Fruit fly (Drosophila melanogaster): ENCODE data around the gene CG13066.

Gene CG13066

DNA sequence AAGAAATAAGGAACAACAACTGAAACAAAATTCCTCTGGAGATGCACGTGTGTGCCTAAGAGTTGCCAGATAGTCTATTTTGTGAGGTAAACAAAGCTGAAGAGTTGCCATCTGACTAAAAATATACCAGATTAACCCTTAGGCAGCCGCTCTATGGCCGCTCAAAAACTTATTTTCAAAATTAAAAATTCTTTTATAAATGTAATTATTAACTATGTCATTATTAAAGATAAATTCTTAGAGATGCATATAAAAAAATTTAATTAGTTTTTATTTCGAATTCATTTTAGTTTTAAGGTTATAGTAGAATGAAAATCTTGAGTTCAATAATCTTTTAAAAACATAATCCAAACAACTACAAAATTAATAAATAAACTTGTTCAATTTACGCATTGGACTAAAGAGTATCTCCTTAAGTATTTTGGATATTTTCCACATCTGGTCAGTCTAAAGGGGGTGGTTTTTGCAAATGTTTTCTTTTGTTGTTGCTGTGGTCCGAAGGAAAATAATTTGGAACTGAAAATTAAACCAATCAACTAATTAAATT, 44.0 kb upstream of the CG13066 start, which contains the start of gene Tmx3 (continued):
- peak; percentile 51 for TF ChIP-seq nom (GFP tag; optimal IDR thresholded peaks at IDR 0.05)
- no peak for TF ChIP-seq dmrt99B (tag; optimal IDR thresholded peaks at IDR 0.05)
- peak; percentile 67 for TF ChIP-seq CG17802 (tag; optimal IDR thresholded peaks at IDR 0.05)
- TF ChIP-seq CG7372 (GFP tag; IDR thresholded peaks at IDR 0.05): peak; percentile 88
- TF ChIP-seq CG4707 (GFP tag; optimal IDR thresholded peaks at IDR 0.05): no peak
- peak; percentile 87 for TF ChIP-seq CG12155 (GFP tag; optimal IDR thresholded peaks at IDR 0.05)
- TF ChIP-seq hkb (optimal IDR thresholded peaks at IDR 0.05): no peak
- TF ChIP-seq hkb (GFP tag; IDR thresholded peaks at IDR 0.05): peak; percentile 84
- TF ChIP-seq CG11085 (GFP tag; IDR thresholded peaks at IDR 0.05): peak; percentile 92
- peak; percentile 66 for TF ChIP-seq CG30431 (GFP tag; optimal IDR thresholded peaks at IDR 0.05)
- TF ChIP-seq H15 (GFP tag; IDR thresholded peaks at IDR 0.05): peak; percentile 92
- TF ChIP-seq z (GFP tag; IDR thresholded peaks at IDR 0.05): no peak
- no peak for TF ChIP-seq Hey (tag; optimal IDR thresholded peaks at IDR 0.05)
- TF ChIP-seq CG18619 (GFP tag; optimal IDR thresholded peaks at IDR 0.05): peak; percentile 84
- TF ChIP-seq CG31388 (GFP tag; optimal IDR thresholded peaks at IDR 0.05): peak; percentile 29
- peak; percentile 92 for TF ChIP-seq CG7839 (tag; optimal IDR thresholded peaks at IDR 0.05)
- TF ChIP-seq CG16815 (GFP tag; optimal IDR thresholded peaks at IDR 0.05): peak; percentile 84
- TF ChIP-seq prd (optimal IDR thresholded peaks at IDR 0.05): no peak
- TF ChIP-seq prd (GFP tag; IDR thresholded peaks at IDR 0.05): peak; percentile 96
- TF ChIP-seq CG4282 (GFP tag; optimal IDR thresholded peaks at IDR 0.05): peak; percentile 3
- no peak for TF ChIP-seq CG7987 (GFP tag; optimal IDR thresholded peaks at IDR 0.05)
- peak; percentile 90 for TF ChIP-seq CG6689 (GFP tag; IDR thresholded peaks at IDR 0.05)
- TF ChIP-seq CG9876 (GFP tag; optimal IDR thresholded peaks at IDR 0.05): no peak
- peak; percentile 31 for TF ChIP-seq org-1 (GFP tag; optimal IDR thresholded peaks at IDR 0.05)
- TF ChIP-seq zf30C (GFP tag; optimal IDR thresholded peaks at IDR 0.05): no peak
- TF ChIP-seq Hmx (GFP tag; optimal IDR thresholded peaks at IDR 0.05): no peak
- peak; percentile 96 for TF ChIP-seq CG9932 (GFP tag; IDR thresholded peaks at IDR 0.05)
- peak; percentile 96 for TF ChIP-seq nmo (GFP tag; optimal IDR thresholded peaks at IDR 0.05)
- peak; percentile 74 for TF ChIP-seq CG9437 (GFP tag; optimal IDR thresholded peaks at IDR 0.05)
- peak; percentile 38 for TF ChIP-seq CG1603 (tag; optimal IDR thresholded peaks at IDR 0.05)
- TF ChIP-seq pita (GFP tag; optimal IDR thresholded peaks at IDR 0.05): no peak
- TF ChIP-seq CG12104 (GFP tag; optimal IDR thresholded peaks at IDR 0.05): peak; percentile 76
- no peak for TF ChIP-seq CG14860 (GFP tag; IDR thresholded peaks at IDR 0.05; ENCODE audit: partially characterized antibody)
- TF ChIP-seq CG30403 (GFP tag; optimal IDR thresholded peaks at IDR 0.05): peak; percentile 90
- TF ChIP-seq CG10321 (GFP tag; IDR thresholded peaks at IDR 0.05): peak; percentile 55; the same call in 1 of the 2 replicates
- TF ChIP-seq CG3163 (GFP tag; optimal IDR thresholded peaks at IDR 0.05): peak; percentile 19
- TF ChIP-seq CG1792 (GFP tag; optimal IDR thresholded peaks at IDR 0.05): peak; percentile 12
- peak; percentile 79 for TF ChIP-seq CG13123 (GFP tag; optimal IDR thresholded peaks at IDR 0.05)
- peak; percentile 94 for TF ChIP-seq tgo (GFP tag; IDR thresholded peaks at IDR 0.05)
- peak; percentile 44 for TF ChIP-seq fu2 (GFP tag; optimal IDR thresholded peaks at IDR 0.05)
- TF ChIP-seq ase (GFP tag; IDR thresholded peaks at IDR 0.05): peak; percentile 86
- peak; percentile 72; the same call in 1 of the 2 replicates for TF ChIP-seq toy (GFP tag; IDR thresholded peaks at IDR 0.05)
- no peak for TF ChIP-seq en (GFP tag; optimal IDR thresholded peaks at IDR 0.05)
- TF ChIP-seq CG13775 (GFP tag; optimal IDR thresholded peaks at IDR 0.05): peak; percentile 87
- peak; percentile 65 for TF ChIP-seq CG10462 (GFP tag; optimal IDR thresholded peaks at IDR 0.05)
- TF ChIP-seq Jarid2 (GFP tag; optimal IDR thresholded peaks at IDR 0.05): no peak
- TF ChIP-seq Hr3 (GFP tag; optimal IDR thresholded peaks at IDR 0.05): peak; percentile 93
- TF ChIP-seq CG17186 (GFP tag; optimal IDR thresholded peaks at IDR 0.05): peak; percentile 11
- TF ChIP-seq CG31365 (tag; optimal IDR thresholded peaks at IDR 0.05): no peak
- peak; percentile 89 for TF ChIP-seq CG3726 (GFP tag; IDR thresholded peaks at IDR 0.05)
- peak; percentile 46 for TF ChIP-seq gcm2 (GFP tag; optimal IDR thresholded peaks at IDR 0.05)
- peak; percentile 80 for TF ChIP-seq Fer2 (tag; optimal IDR thresholded peaks at IDR 0.05)
